Worm (Caenorhabditis elegans) whole organism, L3 larva: ENCODE results near the gene Y75B8A.23.

Experiments used
- ceh-9 ChIP-seq: sonication (generic microtip); optimal IDR thresholded peaks from 2 replicates; lab custom pipeline; 2018; ENCODE audit warnings: missing biosample characterization, missing genetic modification characterization
- egl-27 ChIP-seq: sonication (generic microtip); optimal IDR thresholded peaks from 4 replicates; lab custom pipeline; 2017; ENCODE audit warnings: missing biosample characterization, missing genetic modification reagents, missing genetic modification characterization
- pha-4 ChIP-seq: fragments of 150-350 bp; optimal IDR thresholded peaks from 2 replicates; lab custom pipeline; 2014; ENCODE audit warnings: missing biosample characterization, missing genetic modification reagents, missing genetic modification characterization
- skn-1 ChIP-seq: fragments of 150-350 bp; optimal IDR thresholded peaks from 2 replicates; lab custom pipeline; 2014; ENCODE audit warnings: missing biosample characterization, missing genetic modification characterization

DNA sequence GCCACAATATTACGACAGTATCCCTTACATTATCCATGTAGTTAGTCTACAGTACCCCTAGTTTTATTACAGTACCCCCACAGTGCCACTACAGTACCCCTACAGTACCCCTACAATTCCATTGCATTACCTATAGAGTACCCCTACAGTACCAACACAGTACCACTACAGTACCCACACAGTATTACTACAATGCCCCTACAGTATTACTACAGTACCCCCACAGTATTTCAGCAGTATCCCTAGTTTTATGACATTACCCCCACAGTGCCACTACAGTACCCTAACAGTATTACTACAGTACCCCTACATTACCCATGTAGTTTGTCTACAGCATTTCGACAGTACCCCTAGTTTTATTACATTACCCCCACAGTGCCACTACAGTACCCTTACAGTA is 17.0 kb upstream of the Y75B8A.23 start:
- no peak for TF ChIP-seq egl-27 (tag; lab: Kevin White, UChicago)
- no peak for TF ChIP-seq pha-4 (tag; lab: Kevin White, UChicago)
- no peak for TF ChIP-seq skn-1 (tag; lab: Kevin White, UChicago)
- TF ChIP-seq ceh-9 (tag; lab: Kevin White, UChicago) = no peak
